Fruit fly (Drosophila melanogaster) whole organism, embryonic: ENCODE data around the gene CG33947.

Source experiments
- BEAF-32 ChIP-seq: fragments of 200-800 bp; sonication (Bioruptor generic); optimal IDR thresholded peaks from 3 replicates; lab custom pipeline; 2017; ENCODE audit warnings: missing biosample characterization, missing genetic modification characterization, mild to moderate bottlenecking, moderate library complexity, missing genetic modification reagents
- CG10274 ChIP-seq: fragments of 200-800 bp; sonication (Bioruptor generic); optimal IDR thresholded peaks from 3 replicates; lab custom pipeline; 2017; ENCODE audit warnings: missing biosample characterization, mild to moderate bottlenecking, missing genetic modification characterization
- CG10462 ChIP-seq: fragments of 200-800 bp; sonication (Bioruptor generic); optimal IDR thresholded peaks from 2 replicates; lab custom pipeline; 2016; ENCODE audit warnings: missing biosample characterization, missing genetic modification characterization
- CG14050 ChIP-seq: fragments of 200-800 bp; sonication (Bioruptor generic); IDR thresholded peaks from 3 replicates; pipeline ENCODE4 v1.3.6; 2022; ENCODE audit warnings: missing biosample characterization, missing genetic modification characterization
- CG15073 ChIP-seq: fragments of 200-800 bp; sonication (Bioruptor generic); optimal IDR thresholded peaks from 2 replicates; lab custom pipeline; 2016; ENCODE audit warnings: missing biosample characterization, missing genetic modification characterization
- CG16813 ChIP-seq: fragments of 200-800 bp; sonication (Bioruptor generic); IDR thresholded peaks from 3 replicates; pipeline ENCODE4 v1.3.6; 2022; ENCODE audit warnings: missing biosample characterization, missing genetic modification characterization; ENCODE audit not compliant: partially characterized antibody
- CG17328 ChIP-seq: fragments of 200-800 bp; sonication (Bioruptor generic); IDR thresholded peaks from 2 replicates; pipeline ENCODE4 v1.3.6; 2022; ENCODE audit warnings: missing biosample characterization, missing genetic modification characterization
- CG18599 ChIP-seq: fragments of 200-800 bp; sonication (Bioruptor generic); optimal IDR thresholded peaks from 3 replicates; lab custom pipeline; 2017; ENCODE audit warnings: missing biosample characterization, missing genetic modification characterization, mild to moderate bottlenecking, moderate library complexity, missing genetic modification reagents
- CG2120 ChIP-seq: fragments of 200-800 bp; sonication (Bioruptor generic); optimal IDR thresholded peaks from 3 replicates; lab custom pipeline; 2016; ENCODE audit warnings: missing biosample characterization, missing genetic modification characterization
- CG2129 ChIP-seq: fragments of 200-800 bp; sonication (Bioruptor generic); IDR thresholded peaks from 2 replicates; pipeline ENCODE4 v1.3.6; 2022; ENCODE audit warnings: missing biosample characterization, missing genetic modification characterization; ENCODE audit not compliant: partially characterized antibody
- CG30020 ChIP-seq: fragments of 200-800 bp; optimal IDR thresholded peaks from 2 replicates; lab custom pipeline; 2019; ENCODE audit warnings: missing biosample characterization, mild to moderate bottlenecking, missing genetic modification characterization, moderate library complexity
- CG3847 ChIP-seq: fragments of 200-800 bp; sonication (Bioruptor generic); IDR thresholded peaks from 2 replicates; pipeline ENCODE4 v1.3.6; 2022; ENCODE audit warnings: missing biosample characterization, missing genetic modification characterization
- CG4820 ChIP-seq: fragments of 200-800 bp; sonication (Bioruptor generic); optimal IDR thresholded peaks from 3 replicates; lab custom pipeline; 2016; ENCODE audit warnings: missing biosample characterization, missing genetic modification characterization
- CG6854 ChIP-seq: fragments of 200-800 bp; sonication (Bioruptor generic); optimal IDR thresholded peaks from 3 replicates; lab custom pipeline; 2017; ENCODE audit warnings: missing biosample characterization, mild to moderate bottlenecking, missing genetic modification characterization
- CG7372 ChIP-seq: fragments of 200-800 bp; sonication (Bioruptor generic); IDR thresholded peaks from 2 replicates; pipeline ENCODE4 v1.3.6; 2022; ENCODE audit warnings: missing biosample characterization, missing genetic modification characterization
- CG9727 ChIP-seq: fragments of 200-800 bp; sonication (Bioruptor generic); optimal IDR thresholded peaks from 3 replicates; lab custom pipeline; 2017; ENCODE audit warnings: missing biosample characterization, mild to moderate bottlenecking, missing genetic modification characterization
- Chrac-16 ChIP-seq: fragments of 200-800 bp; sonication (Bioruptor generic); optimal IDR thresholded peaks from 3 replicates; lab custom pipeline; 2016; ENCODE audit warnings: missing biosample characterization, missing genetic modification characterization
- Deaf1 ChIP-seq: fragments of 200-800 bp; optimal IDR thresholded peaks from 3 replicates; lab custom pipeline; 2019; ENCODE audit warnings: missing biosample characterization, mild to moderate bottlenecking, missing genetic modification characterization, moderate library complexity
- E2f1 ChIP-seq: fragments of 200-800 bp; sonication (Bioruptor generic); IDR thresholded peaks from 2 replicates; pipeline ENCODE4 v1.3.6; 2022; ENCODE audit warnings: missing biosample characterization, missing genetic modification characterization
- Elba2 ChIP-seq: fragments of 200-800 bp; sonication (Bioruptor generic); optimal IDR thresholded peaks from 3 replicates; lab custom pipeline; 2016; ENCODE audit warnings: missing biosample characterization, missing genetic modification characterization
- Gsc ChIP-seq: fragments of 200-800 bp; sonication (Bioruptor generic); IDR thresholded peaks from 2 replicates; pipeline ENCODE4 v1.3.6; 2022; ENCODE audit warnings: missing biosample characterization, missing genetic modification characterization
- Hand ChIP-seq: fragments of 200-800 bp; sonication (Bioruptor generic); optimal IDR thresholded peaks from 2 replicates; lab custom pipeline; 2017; ENCODE audit warnings: mild to moderate bottlenecking, missing biosample characterization, missing genetic modification reagents, missing genetic modification characterization
- Hmx ChIP-seq: fragments of 200-800 bp; sonication (Bioruptor generic); optimal IDR thresholded peaks from 2 replicates; lab custom pipeline; 2016; ENCODE audit warnings: missing biosample characterization, missing genetic modification characterization
- Hr51 ChIP-seq, 2 experiments: fragments of 200-800 bp; sonication (Bioruptor generic); optimal IDR thresholded peaks; 2 replicates in 1 of 2; 3 replicates in 1 of 2; lab custom pipeline; 2016 to 2018; ENCODE audit warnings: missing biosample characterization in 2 of 2, missing genetic modification characterization in 2 of 2, mild to moderate bottlenecking in 1 of 2, moderate library complexity in 1 of 2
- MESR4 ChIP-seq: fragments of 200-800 bp; sonication (Bioruptor generic); optimal IDR thresholded peaks from 2 replicates; lab custom pipeline; 2018; ENCODE audit warnings: missing biosample characterization, mild to moderate bottlenecking, missing genetic modification characterization, moderate library complexity
- MTF-1 ChIP-seq: fragments of 200-800 bp; sonication (Bioruptor generic); optimal IDR thresholded peaks from 2 replicates; lab custom pipeline; 2018; ENCODE audit warnings: missing biosample characterization, mild to moderate bottlenecking, missing genetic modification characterization, borderline replicate concordance
- Oli ChIP-seq: fragments of 200-800 bp; sonication (Bioruptor generic); optimal IDR thresholded peaks from 2 replicates; lab custom pipeline; 2018; ENCODE audit warnings: missing biosample characterization, mild to moderate bottlenecking, missing genetic modification characterization, moderate library complexity
- Sox100B ChIP-seq: fragments of 200-800 bp; sonication (Bioruptor generic); optimal IDR thresholded peaks from 3 replicates; lab custom pipeline; 2018; ENCODE audit warnings: missing biosample characterization, mild to moderate bottlenecking, missing genetic modification characterization
- Usf ChIP-seq: fragments of 200-800 bp; sonication (Bioruptor generic); optimal IDR thresholded peaks from 2 replicates; lab custom pipeline; 2017; ENCODE audit warnings: missing genotype, missing biosample characterization, missing genetic modification characterization
- abd-A ChIP-seq: fragments of 200-800 bp; sonication (Bioruptor generic); optimal IDR thresholded peaks from 3 replicates; lab custom pipeline; 2019; ENCODE audit warnings: missing biosample characterization, mild to moderate bottlenecking, missing genetic modification characterization, moderate library complexity
- bbx ChIP-seq: fragments of 200-800 bp; sonication (Bioruptor generic); IDR thresholded peaks from 2 replicates; pipeline ENCODE4 v1.3.6; 2022; ENCODE audit warnings: missing biosample characterization, missing genetic modification characterization; ENCODE audit not compliant: partially characterized antibody
- dimm ChIP-seq: fragments of 200-800 bp; sonication (Bioruptor generic); IDR thresholded peaks from 2 replicates; pipeline ENCODE4 v1.3.6; 2022; ENCODE audit warnings: missing biosample characterization, missing genetic modification characterization
- dm ChIP-seq: fragments of 200-800 bp; sonication (Bioruptor generic); optimal IDR thresholded peaks from 3 replicates; lab custom pipeline; 2016; ENCODE audit warnings: missing biosample characterization, missing genetic modification characterization
- emc ChIP-seq: fragments of 200-800 bp; sonication (Bioruptor generic); optimal IDR thresholded peaks from 2 replicates; lab custom pipeline; 2016; ENCODE audit warnings: missing biosample characterization, missing genetic modification characterization
- esg ChIP-seq: fragments of 200-800 bp; sonication (Bioruptor generic); conservative IDR thresholded peaks from 2 replicates; pipeline ENCODE4 v1.3.6; 2022; ENCODE audit warnings: missing biosample characterization, missing genetic modification characterization
- h ChIP-seq: fragments of >200 bp; optimal IDR thresholded peaks from 2 replicates; lab custom pipeline; 2017
- inv ChIP-seq: fragments of 200-800 bp; sonication (Bioruptor generic); IDR thresholded peaks from 2 replicates; pipeline ENCODE4 v1.3.6; 2022; ENCODE audit warnings: missing biosample characterization, missing genetic modification characterization; ENCODE audit not compliant: partially characterized antibody
- jumu ChIP-seq: fragments of 200-800 bp; sonication (Bioruptor generic); optimal IDR thresholded peaks from 3 replicates; lab custom pipeline; 2016; ENCODE audit warnings: missing biosample characterization, missing genetic modification characterization
- kay ChIP-seq: fragments of 200-800 bp; sonication (Bioruptor generic); optimal IDR thresholded peaks from 2 replicates; lab custom pipeline; 2016; ENCODE audit warnings: missing biosample characterization, missing genetic modification characterization
- mirr ChIP-seq: fragments of 200-800 bp; sonication (Bioruptor generic); optimal IDR thresholded peaks from 3 replicates; lab custom pipeline; 2018; ENCODE audit warnings: missing biosample characterization, mild to moderate bottlenecking, missing genetic modification characterization
- nerfin-2 ChIP-seq: fragments of 200-800 bp; sonication (Bioruptor generic); IDR thresholded peaks from 2 replicates; pipeline ENCODE4 v1.3.6; 2022; ENCODE audit warnings: missing biosample characterization, missing genetic modification characterization; ENCODE audit not compliant: partially characterized antibody
- odd ChIP-seq: fragments of 200-800 bp; sonication (Bioruptor generic); optimal IDR thresholded peaks from 2 replicates; lab custom pipeline; 2017; ENCODE audit warnings: missing biosample characterization, mild to moderate bottlenecking, missing genetic modification characterization
- otp ChIP-seq: fragments of 200-800 bp; sonication (Bioruptor generic); IDR thresholded peaks from 3 replicates; pipeline ENCODE4, ENCODE4 v1.3.6; 2022; ENCODE audit warnings: missing biosample characterization, missing genetic modification characterization
- prd ChIP-seq, 3 experiments: fragments of >200 bp in 2 of 3; fragments of 200-800 bp in 1 of 3; sonication (Bioruptor generic) in 1 of 3; optimal IDR thresholded peaks in 2 of 3; IDR thresholded peaks in 1 of 3; 2 replicates in 2 of 3; 3 replicates in 1 of 3; pipeline versions ENCODE4 v1.3.6 to Lab custom; 2017 to 2022; ENCODE audit warnings: missing biosample characterization in 1 of 3, missing genetic modification characterization in 1 of 3
- row ChIP-seq: fragments of 200-800 bp; sonication (Bioruptor generic); IDR thresholded peaks from 3 replicates; pipeline ENCODE4 v1.3.6; 2022; ENCODE audit warnings: missing biosample characterization, missing genetic modification characterization
- schlank ChIP-seq: fragments of 200-800 bp; sonication (Bioruptor generic); optimal IDR thresholded peaks from 2 replicates; lab custom pipeline; 2018; ENCODE audit warnings: missing biosample characterization, mild to moderate bottlenecking, missing genetic modification characterization
- tap ChIP-seq: fragments of 200-800 bp; optimal IDR thresholded peaks from 3 replicates; lab custom pipeline; 2019; ENCODE audit warnings: missing biosample characterization, mild to moderate bottlenecking, missing genetic modification characterization, moderate library complexity
- tgo ChIP-seq: fragments of 200-800 bp; sonication (Bioruptor generic); IDR thresholded peaks from 3 replicates; pipeline ENCODE4 v1.3.6; 2022; ENCODE audit warnings: missing biosample characterization, missing genetic modification characterization
- trh ChIP-seq: fragments of 200-800 bp; sonication (Bioruptor generic); optimal IDR thresholded peaks from 2 replicates; lab custom pipeline; 2016; ENCODE audit warnings: missing biosample characterization, missing genetic modification characterization
- zfh2 ChIP-seq: fragments of 200-800 bp; sonication (Bioruptor generic); optimal IDR thresholded peaks from 2 replicates; lab custom pipeline; 2016; ENCODE audit warnings: missing biosample characterization, missing genetic modification characterization

CG33947 gene

dm6 chr3L:11093046-11093520, 3.2 kb upstream of the CG33947 start, which contains the start of gene JIL-1 (continued):
- 0 out of 3 replicates have a peak, but pooled peaks have one; percentile 11 for TF ChIP-seq otp
- TF ChIP-seq Oli (tag; lab: Kevin White, UChicago): peak; percentile 35
- TF ChIP-seq odd (GFP tag; lab: Kevin White, UChicago): no peak
- TF ChIP-seq dimm: no peak
- TF ChIP-seq abd-A: peak; percentile 28
- peak; percentile 83 for TF ChIP-seq inv (GFP tag; lab: Robert Waterston, UW)
- TF ChIP-seq zfh2: peak; percentile 71
- no peak for TF ChIP-seq h (lab: Kevin White, UChicago)
- peak; percentile 52 for TF ChIP-seq CG4820 (GFP tag; lab: Kevin White, UChicago)
- peak; percentile 93 for TF ChIP-seq row (GFP tag; lab: Robert Waterston, UW)
- TF ChIP-seq kay (GFP tag; lab: Kevin White, UChicago): peak; percentile 32
- peak; percentile 42; the same call in 1 of the 2 replicates for TF ChIP-seq esg (GFP tag; lab: Robert Waterston, UW)
- peak; percentile 96 for TF ChIP-seq CG3847 (GFP tag; lab: Robert Waterston, UW)
- no peak for TF ChIP-seq CG10462
- TF ChIP-seq Chrac-16: peak; percentile 63
- no peak for TF ChIP-seq mirr (GFP tag; lab: Kevin White, UChicago)
- TF ChIP-seq emc (GFP tag; lab: Kevin White, UChicago): peak; percentile 8
- TF ChIP-seq Hand (GFP tag; lab: Kevin White, UChicago): no peak
- peak; percentile 85 for TF ChIP-seq CG2120
- no peak for TF ChIP-seq CG10274 (GFP tag; lab: Kevin White, UChicago)
- peak; percentile 33 for TF ChIP-seq CG30020 (tag; lab: Kevin White, UChicago)
- TF ChIP-seq Deaf1 (tag; lab: Kevin White, UChicago): peak; percentile 6
- peak; percentile 76 for TF ChIP-seq tgo (GFP tag; lab: Robert Waterston, UW)
- TF ChIP-seq CG16813: peak; percentile 89
- TF ChIP-seq Sox100B (GFP tag; lab: Kevin White, UChicago): peak; percentile 29
- peak; percentile 70 for TF ChIP-seq MESR4 (GFP tag; lab: Kevin White, UChicago)
- no peak for TF ChIP-seq dm (GFP tag; lab: Kevin White, UChicago)
- TF ChIP-seq BEAF-32 (GFP tag; lab: Kevin White, UChicago): peak; percentile 89
- TF ChIP-seq Hmx (GFP tag; lab: Kevin White, UChicago): no peak
- no peak for TF ChIP-seq prd (optimal IDR thresholded peaks at IDR 0.05; lab: Kevin White, UChicago)
- TF ChIP-seq prd (GFP tag; IDR thresholded peaks at IDR 0.05; lab: Robert Waterston, UW): peak; percentile 72; the same call in 2 of the 3 replicates
- TF ChIP-seq CG6854: no peak
- peak; percentile 65 for TF ChIP-seq E2f1
- no peak for TF ChIP-seq schlank (tag; lab: Kevin White, UChicago)
- TF ChIP-seq CG2129 (GFP tag; lab: Robert Waterston, UW): peak; percentile 78
- TF ChIP-seq Hr51 (GFP tag; optimal IDR thresholded peaks at IDR 0.05; lab: Kevin White, UChicago): peak; percentile 41 to 50
- TF ChIP-seq jumu (GFP tag; lab: Kevin White, UChicago): peak; percentile 35
- TF ChIP-seq bbx: peak; percentile 89
- TF ChIP-seq Usf (GFP tag; lab: Kevin White, UChicago): no peak
- peak; percentile 8 for TF ChIP-seq trh (GFP tag; lab: Kevin White, UChicago)
- no peak for TF ChIP-seq Gsc (GFP tag; lab: Robert Waterston, UW)
- peak; percentile 72 for TF ChIP-seq CG18599 (GFP tag; lab: Kevin White, UChicago)
- TF ChIP-seq nerfin-2 (GFP tag; lab: Robert Waterston, UW): peak; percentile 80
- TF ChIP-seq CG7372 (GFP tag; lab: Robert Waterston, UW): peak; percentile 48; the same call in 1 of the 2 replicates
- TF ChIP-seq CG14050 (GFP tag; lab: Robert Waterston, UW): peak; percentile 66; the same call in 2 of the 3 replicates
- peak; percentile 40 for TF ChIP-seq Elba2
- TF ChIP-seq tap (tag; lab: Kevin White, UChicago): no peak
- no peak for TF ChIP-seq MTF-1 (GFP tag; lab: Kevin White, UChicago)
- TF ChIP-seq CG17328: peak; percentile 64
- TF ChIP-seq CG9727 (GFP tag; lab: Kevin White, UChicago): peak; percentile 28
- no peak for TF ChIP-seq CG15073 (GFP tag; lab: Kevin White, UChicago)
